Worm (Caenorhabditis elegans) whole organism, L4 larva: ENCODE data around the gene R12B2.3.
A peak's percentile ranks its signal among the peaks of the same experiment; 100 is the strongest.

ENCODE experiments used
- F10B5.3 ChIP-seq: sonication (generic microtip); optimal IDR thresholded peaks from 2 replicates; lab custom pipeline; 2016; ENCODE audit warnings: mild to moderate bottlenecking, missing genetic modification characterization, missing compliant biosample characterization
- F26F4.8 ChIP-seq: fragments of 200-800 bp; sonication (Bioruptor generic); conservative IDR thresholded peaks from 2 replicates; pipeline ENCODE4 v1.3.6; 2022; ENCODE audit warnings: missing genetic modification characterization, missing compliant biosample characterization
- F44E2.7 ChIP-seq: fragments of 200-800 bp; sonication (Bioruptor generic); IDR thresholded peaks from 2 replicates; pipeline ENCODE4 v2.1.2; 2022; ENCODE audit warnings: missing genetic modification characterization, missing compliant biosample characterization
- T26A8.4 ChIP-seq: fragments of 200-800 bp; sonication (Bioruptor generic); IDR thresholded peaks from 2 replicates; pipeline ENCODE4 v1.3.6; 2022; ENCODE audit warnings: missing genetic modification characterization, missing compliant biosample characterization
- Y105C5A.15 ChIP-seq: fragments of 200-800 bp; sonication (Bioruptor generic); IDR thresholded peaks from 2 replicates; pipeline ENCODE4 v1.3.6; 2022; ENCODE audit warnings: missing genetic modification characterization, missing compliant biosample characterization
- Y48G9A.11 ChIP-seq: fragments of 200-800 bp; sonication (Bioruptor generic); IDR thresholded peaks from 2 replicates; pipeline ENCODE4 v1.3.6; 2022; ENCODE audit warnings: missing genetic modification reagents, missing genetic modification characterization, missing compliant biosample characterization
- Y75B8A.6 ChIP-seq: fragments of 200-800 bp; sonication (Bioruptor generic); IDR thresholded peaks from 2 replicates; pipeline ENCODE4 v1.3.6; 2022; ENCODE audit warnings: missing genetic modification reagents, missing genetic modification characterization, missing compliant biosample characterization
- aha-1 ChIP-seq: fragments of 150-350 bp; peaks from one replicate; lab custom pipeline; 2014; ENCODE audit warnings: missing biosample characterization, missing genetic modification characterization
- ceh-20 ChIP-seq: fragments of 200-800 bp; sonication (Bioruptor generic); IDR thresholded peaks from 2 replicates; pipeline ENCODE4 v1.3.6; 2022; ENCODE audit warnings: missing genetic modification reagents, missing genetic modification characterization, missing compliant biosample characterization
- cey-2 ChIP-seq: sonication (generic microtip); optimal IDR thresholded peaks from 3 replicates; lab custom pipeline; 2017; ENCODE audit warnings: missing genetic modification characterization, mild to moderate bottlenecking, missing compliant biosample characterization, antibody characterized with exemption, borderline replicate concordance; ENCODE audit not compliant: insufficient read depth
- ctbp-1 ChIP-seq: fragments of 200-800 bp; sonication (Bioruptor generic); IDR thresholded peaks from 2 replicates; pipeline ENCODE4 v1.3.6; 2022; ENCODE audit warnings: missing genetic modification reagents, missing genetic modification characterization, missing compliant biosample characterization
- daf-16 ChIP-seq, 3 experiments: sonication (generic microtip); optimal IDR thresholded peaks; 2 replicates each; lab custom pipeline; 2016 to 2017; ENCODE audit warnings: missing genetic modification characterization in 3 of 3, missing genetic modification reagents in 3 of 3, mild to moderate bottlenecking in 2 of 3, missing compliant biosample characterization in 2 of 3, missing biosample characterization in 1 of 3, moderate library complexity in 1 of 3
- daf-19 ChIP-seq: fragments of 200-800 bp; sonication (Bioruptor generic); conservative IDR thresholded peaks from 2 replicates; pipeline ENCODE4 v1.3.6; 2022; ENCODE audit warnings: missing genetic modification characterization, missing compliant biosample characterization
- dmd-6 ChIP-seq: fragments of 200-800 bp; sonication (Bioruptor generic); IDR thresholded peaks from 2 replicates; pipeline ENCODE4 v1.3.6; 2022; ENCODE audit warnings: missing genetic modification reagents, missing genetic modification characterization, missing compliant biosample characterization
- dmd-8 ChIP-seq: fragments of 200-800 bp; sonication (Bioruptor generic); IDR thresholded peaks from 2 replicates; pipeline ENCODE4 v1.3.6; 2022; ENCODE audit warnings: missing genetic modification characterization, missing compliant biosample characterization
- dmd-9 ChIP-seq: fragments of 200-800 bp; sonication (Bioruptor generic); IDR thresholded peaks from 2 replicates; pipeline ENCODE4 v1.3.6; 2022; ENCODE audit warnings: missing genetic modification reagents, missing genetic modification characterization, missing compliant biosample characterization
- duxl-1 ChIP-seq: sonication (generic microtip); optimal IDR thresholded peaks from 2 replicates; lab custom pipeline; 2016; ENCODE audit warnings: mild to moderate bottlenecking, missing genetic modification characterization, moderate library complexity, missing compliant biosample characterization; ENCODE audit not compliant: poor library complexity
- dve-1 ChIP-seq: sonication (generic microtip); optimal IDR thresholded peaks from 2 replicates; lab custom pipeline; 2017; ENCODE audit warnings: antibody characterized with exemption, mild to moderate bottlenecking, missing genetic modification characterization, missing compliant biosample characterization; ENCODE audit not compliant: insufficient read depth
- fos-1 ChIP-seq: fragments of 150-350 bp; optimal IDR thresholded peaks from 2 replicates; lab custom pipeline; 2014; ENCODE audit warnings: missing biosample characterization, missing genetic modification characterization
- hif-1 ChIP-seq, 2 experiments: sonication (generic microtip); optimal IDR thresholded peaks; 2 replicates each; lab custom pipeline; 2016 to 2017; ENCODE audit warnings: missing compliant biosample characterization in 2 of 2, missing genetic modification characterization in 2 of 2, missing genetic modification reagents in 2 of 2, missing genotype in 2 of 2, mild to moderate bottlenecking in 1 of 2
- hmg-1.1 ChIP-seq: fragments of 200-800 bp; sonication (Bioruptor generic); IDR thresholded peaks from 2 replicates; pipeline ENCODE4 v1.3.6; 2022; ENCODE audit warnings: missing genetic modification reagents, missing genetic modification characterization, missing compliant biosample characterization
- lim-7 ChIP-seq: fragments of 200-800 bp; sonication (Bioruptor generic); IDR thresholded peaks from 2 replicates; pipeline ENCODE4 v1.3.6; 2022; ENCODE audit warnings: missing genetic modification characterization, missing compliant biosample characterization
- lin-1 ChIP-seq: fragments of 200-800 bp; sonication (Bioruptor generic); IDR thresholded peaks from 2 replicates; pipeline ENCODE4 v1.3.6; 2022; ENCODE audit warnings: missing genetic modification reagents, missing genetic modification characterization, missing compliant biosample characterization
- lin-29 ChIP-seq: fragments of 200-800 bp; sonication (Bioruptor generic); IDR thresholded peaks from 2 replicates; pipeline ENCODE4 v1.3.6; 2022; ENCODE audit warnings: missing genetic modification reagents, missing genetic modification characterization, missing compliant biosample characterization
- lin-38 ChIP-seq: fragments of 200-800 bp; sonication (Bioruptor generic); IDR thresholded peaks from 2 replicates; pipeline ENCODE4 v1.3.6; 2022; ENCODE audit warnings: missing genetic modification reagents, missing genetic modification characterization, missing compliant biosample characterization
- lir-3 ChIP-seq: sonication (generic microtip); optimal IDR thresholded peaks from 2 replicates; lab custom pipeline; 2016; ENCODE audit warnings: mild to moderate bottlenecking, missing genetic modification characterization, missing compliant biosample characterization
- lsy-2 ChIP-seq, 2 experiments: fragments of 150-350 bp in 1 of 2; sonication (generic microtip) in 1 of 2; optimal IDR thresholded peaks; 2 replicates each; lab custom pipeline; 2014 to 2017; ENCODE audit warnings: missing biosample characterization in 2 of 2, missing genetic modification characterization in 2 of 2
- madf-5 ChIP-seq, 2 experiments: fragments of 200-800 bp; sonication (Bioruptor generic); IDR thresholded peaks; 2 replicates each; pipeline ENCODE4 v1.3.6; 2022; ENCODE audit warnings: missing compliant biosample characterization in 2 of 2, missing genetic modification characterization in 2 of 2
- mdl-1 ChIP-seq, 2 experiments: fragments of 150-350 bp in 1 of 2; sonication (generic microtip) in 1 of 2; optimal IDR thresholded peaks; 2 replicates each; lab custom pipeline; 2014 to 2017; ENCODE audit warnings: missing biosample characterization in 2 of 2, missing genetic modification characterization in 2 of 2
- mep-1 ChIP-seq: fragments of 150-350 bp; sonication (generic microtip); optimal IDR thresholded peaks from 3 replicates; lab custom pipeline; 2014; ENCODE audit warnings: missing biosample characterization, missing genetic modification characterization
- mes-2 ChIP-seq: sonication (generic microtip); optimal IDR thresholded peaks from 2 replicates; lab custom pipeline; 2016; ENCODE audit warnings: missing genotype, mild to moderate bottlenecking, missing genetic modification characterization, missing compliant biosample characterization; ENCODE audit not compliant: poor library complexity, severe bottlenecking
- mxl-2 ChIP-seq: fragments of 200-800 bp; sonication (Bioruptor generic); conservative IDR thresholded peaks from 2 replicates; pipeline ENCODE4 v1.3.6; 2022; ENCODE audit warnings: missing genetic modification reagents, missing genetic modification characterization, missing compliant biosample characterization
- mxl-3 ChIP-seq: fragments of 200-800 bp; sonication (Bioruptor generic); optimal IDR thresholded peaks from 2 replicates; lab custom pipeline; 2018; ENCODE audit warnings: mild to moderate bottlenecking, missing genetic modification characterization, missing compliant biosample characterization
- nhr-102 ChIP-seq: sonication (generic microtip); optimal IDR thresholded peaks from 2 replicates; lab custom pipeline; 2016; ENCODE audit warnings: mild to moderate bottlenecking, missing genetic modification characterization, moderate library complexity, missing compliant biosample characterization
- nhr-48 ChIP-seq: sonication (generic microtip); optimal IDR thresholded peaks from 2 replicates; lab custom pipeline; 2016; ENCODE audit warnings: mild to moderate bottlenecking, missing genetic modification characterization, missing compliant biosample characterization
- nhr-6 ChIP-seq: fragments of 150-350 bp; optimal IDR thresholded peaks from 2 replicates; lab custom pipeline; 2014; ENCODE audit warnings: missing biosample characterization, missing genetic modification characterization
- pha-4 ChIP-seq, 2 experiments: fragments of 150-350 bp in 1 of 2; fragments of 200-800 bp in 1 of 2; sonication (Bioruptor generic) in 1 of 2; IDR thresholded peaks in 1 of 2; optimal IDR thresholded peaks in 1 of 2; 2 replicates each; pipeline versions ENCODE4 v1.3.6 to Lab custom; 2014 to 2022; ENCODE audit warnings: missing genetic modification characterization in 2 of 2, missing genetic modification reagents in 2 of 2, missing biosample characterization in 1 of 2, missing compliant biosample characterization in 1 of 2
- snpc-1.2 ChIP-seq: fragments of 200-800 bp; sonication (Bioruptor generic); IDR thresholded peaks from 2 replicates; pipeline ENCODE4 v1.3.6; 2022; ENCODE audit warnings: missing genetic modification reagents, missing genetic modification characterization, missing compliant biosample characterization
- spr-3 ChIP-seq: fragments of 200-800 bp; sonication (Bioruptor generic); optimal IDR thresholded peaks from 2 replicates; lab custom pipeline; 2018; ENCODE audit warnings: mild to moderate bottlenecking, missing genetic modification characterization, missing compliant biosample characterization
- tra-1 ChIP-seq: fragments of 200-800 bp; sonication (Bioruptor generic); IDR thresholded peaks from 2 replicates; pipeline ENCODE4 v1.3.6; 2022; ENCODE audit warnings: missing genetic modification reagents, missing genetic modification characterization, missing compliant biosample characterization
- unc-130 ChIP-seq: sonication (generic microtip); optimal IDR thresholded peaks from 2 replicates; lab custom pipeline; 2016; ENCODE audit warnings: missing genetic modification reagents, missing genetic modification characterization, missing compliant biosample characterization
- unc-62 ChIP-seq, 3 experiments: fragments of 150-350 bp in 1 of 3; sonication (generic microtip); optimal IDR thresholded peaks in 2 of 3; peaks in 1 of 3; 1 replicate in 1 of 3; 2 replicates in 2 of 3; lab custom pipeline; 2014 to 2017; ENCODE audit warnings: missing biosample characterization in 3 of 3, missing genetic modification characterization in 3 of 3, missing genetic modification reagents in 3 of 3, missing genotype in 1 of 3
- zfp-3 ChIP-seq: fragments of 200-800 bp; sonication (Bioruptor generic); conservative IDR thresholded peaks from 2 replicates; pipeline ENCODE4 v1.3.6; 2022; ENCODE audit warnings: missing genetic modification reagents, missing genetic modification characterization, missing compliant biosample characterization
- ztf-11 ChIP-seq: fragments of 150-350 bp; optimal IDR thresholded peaks from 2 replicates; lab custom pipeline; 2014; ENCODE audit warnings: missing biosample characterization, missing genetic modification characterization

R12B2.3 gene

ce11 chrIII:5760721-5761120 is 44.7 kb upstream of the R12B2.3 start:
- TF ChIP-seq Y75B8A.6 (GFP tag; lab: Robert Waterston, UW): no peak
- no peak for TF ChIP-seq cey-2 (tag; lab: Kevin White, UChicago)
- TF ChIP-seq unc-62 (GFP tag; optimal IDR thresholded peaks at IDR 0.05 in 1 of 2; lab: Kevin White, UChicago): peak in 1 of 2 experiments; percentile 1
- no peak for TF ChIP-seq unc-62 (tag; optimal IDR thresholded peaks at IDR 0.05; lab: Kevin White, UChicago)
- 0 out of 2 replicates have a peak, but pooled peaks have one; percentile 7 for TF ChIP-seq ctbp-1
- no peak for TF ChIP-seq duxl-1 (tag; lab: Kevin White, UChicago)
- peak in 1 of 2 experiments; percentile 28 for TF ChIP-seq lsy-2 (tag; optimal IDR thresholded peaks at IDR 0.05; lab: Kevin White, UChicago)
- no peak for TF ChIP-seq dve-1 (tag; lab: Kevin White, UChicago)
- TF ChIP-seq aha-1 (tag; lab: Kevin White, UChicago): peak; percentile 85
- no peak for TF ChIP-seq nhr-48 (tag; lab: Kevin White, UChicago)
- TF ChIP-seq spr-3: no peak

DNA sequence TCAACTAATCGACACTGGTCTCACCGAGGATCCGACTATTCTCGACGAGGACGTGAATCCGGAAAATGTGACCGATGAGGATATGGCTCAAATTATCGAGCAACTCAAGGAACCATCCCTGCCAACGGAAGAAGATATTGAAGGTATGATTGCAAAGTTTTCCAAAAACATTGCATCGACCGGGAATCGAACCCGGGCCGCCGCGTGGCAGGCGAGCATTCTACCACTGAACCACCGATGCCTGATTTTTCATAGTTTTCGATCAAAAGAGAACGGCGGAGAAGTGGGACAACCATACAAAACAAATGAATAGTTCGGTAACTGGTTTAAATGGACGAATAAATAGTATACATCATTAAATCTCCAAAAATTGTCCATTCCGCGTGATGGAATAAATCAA is 43.5 kb upstream of the R12B2.3 start:
- TF ChIP-seq dmd-8 (0 out of 2 replicates have a peak, but pooled peaks have one; percentile 65), hmg-1.1 (GFP tag; lab: Robert Waterston, UW) (peak; percentile 50; the same call in 1 of the 2 replicates), lsy-2 (tag; optimal IDR thresholded peaks at IDR 0.05; lab: Kevin White, UChicago) (peak in 1 of 2 experiments; percentile 20), T26A8.4 (peak; percentile 63), mdl-1 (tag; optimal IDR thresholded peaks at IDR 0.05; lab: Kevin White, UChicago) (no peak), daf-19 (GFP tag; lab: Robert Waterston, UW) (0 out of 2 replicates have a peak, but pooled peaks have one; percentile 8), Y75B8A.6 (GFP tag; lab: Robert Waterston, UW) (peak; percentile 73; the same call in 1 of the 2 replicates), pha-4 (GFP tag; IDR thresholded peaks at IDR 0.05; lab: Robert Waterston, UW) (peak; percentile 65), pha-4 (tag; optimal IDR thresholded peaks at IDR 0.05; lab: Kevin White, UChicago) (no peak), Y105C5A.15 (peak; percentile 76; the same call in 1 of the 2 replicates), dmd-9 (GFP tag; lab: Robert Waterston, UW) (0 out of 2 replicates have a peak, but pooled peaks have one; percentile 14), lin-1 (GFP tag; lab: Robert Waterston, UW) (no peak), ctbp-1 (peak; percentile 73), snpc-1.2 (GFP tag; lab: Robert Waterston, UW) (peak; percentile 76), mes-2 (tag; lab: Kevin White, UChicago) (peak; percentile 17), ceh-20 (GFP tag; lab: Robert Waterston, UW) (no peak), lim-7 (peak; percentile 78), F26F4.8 (GFP tag; lab: Robert Waterston, UW) (peak; percentile 53), zfp-3 (GFP tag; lab: Robert Waterston, UW) (no peak), nhr-6 (tag; lab: Kevin White, UChicago) (no peak), lir-3 (tag; lab: Kevin White, UChicago) (no peak), unc-130 (GFP tag; lab: Kevin White, UChicago) (peak; percentile 50), hif-1 (tag; optimal IDR thresholded peaks at IDR 0.05; lab: Kevin White, UChicago) (no peak), madf-5 (GFP tag; IDR thresholded peaks at IDR 0.05; lab: Robert Waterston, UW) (0 out of 4 replicates have a peak, but pooled peaks of 1 of the 2 experiments have one; percentile 33), fos-1 (tag; lab: Kevin White, UChicago) (no peak), daf-16 (GFP tag; optimal IDR thresholded peaks at IDR 0.05; lab: Kevin White, UChicago) (peak in 1 of 2 experiments; percentile 39), daf-16 (tag; optimal IDR thresholded peaks at IDR 0.05; lab: Kevin White, UChicago) (no peak), mep-1 (peak; percentile 14), tra-1 (peak; percentile 50), lin-38 (peak; percentile 71), F10B5.3 (tag; lab: Kevin White, UChicago) (no peak), F44E2.7 (GFP tag; lab: Robert Waterston, UW) (0 out of 2 replicates have a peak, but pooled peaks have one; percentile 40), mxl-3 (GFP tag; lab: Kevin White, UChicago) (peak; percentile 50), Y48G9A.11 (GFP tag; lab: Robert Waterston, UW) (peak; percentile 73; the same call in 1 of the 2 replicates), ztf-11 (tag; lab: Kevin White, UChicago) (no peak), unc-62 (GFP tag; optimal IDR thresholded peaks at IDR 0.05 in 1 of 2; lab: Kevin White, UChicago) (peak in 1 of 2 experiments; percentile 67), unc-62 (tag; optimal IDR thresholded peaks at IDR 0.05; lab: Kevin White, UChicago) (no peak), lin-29 (no peak), dve-1 (tag; lab: Kevin White, UChicago) (peak; percentile 12), dmd-6 (GFP tag; lab: Robert Waterston, UW) (no peak), mxl-2 (0 out of 2 replicates have a peak, but pooled peaks have one; percentile 23), nhr-102 (tag; lab: Kevin White, UChicago) (peak; percentile 6)
